Worm (Caenorhabditis elegans) whole organism, L2 larva: ENCODE data around the gene syx-5.

ENCODE experiments used
- C34F6.9 ChIP-seq: fragments of 150-350 bp; optimal IDR thresholded peaks from 2 replicates; lab custom pipeline; 2014; ENCODE audit warnings: missing biosample characterization, missing genetic modification characterization
- F13H6.1 ChIP-seq: sonication (generic microtip); optimal IDR thresholded peaks from 2 replicates; lab custom pipeline; 2016; ENCODE audit warnings: missing genetic modification characterization, missing compliant biosample characterization
- R02D3.7 ChIP-seq: fragments of 150-350 bp; optimal IDR thresholded peaks from 2 replicates; lab custom pipeline; 2014; ENCODE audit warnings: missing biosample characterization, missing genetic modification characterization
- Y55F3AM.14 ChIP-seq: fragments of 200-800 bp; sonication (Bioruptor generic); optimal IDR thresholded peaks from 2 replicates; lab custom pipeline; 2018; ENCODE audit warnings: mild to moderate bottlenecking, missing genetic modification characterization, missing compliant biosample characterization
- ZK546.5 ChIP-seq: sonication (generic microtip); optimal IDR thresholded peaks from 2 replicates; lab custom pipeline; 2017; ENCODE audit warnings: missing biosample characterization, missing genetic modification characterization
- alr-1 ChIP-seq: fragments of 150-350 bp; optimal IDR thresholded peaks from 2 replicates; lab custom pipeline; 2014; ENCODE audit warnings: missing biosample characterization, missing genetic modification characterization
- aly-2 ChIP-seq: fragments of 150-350 bp; optimal IDR thresholded peaks from 2 replicates; lab custom pipeline; 2014; ENCODE audit warnings: missing biosample characterization, missing genetic modification characterization
- ama-1 ChIP-seq: fragments of 150-350 bp; optimal IDR thresholded peaks from 2 replicates; lab custom pipeline; 2018; ENCODE audit warnings: inconsistent platforms
- blmp-1 ChIP-seq: sonication (generic microtip); optimal IDR thresholded peaks from 2 replicates; lab custom pipeline; 2017; ENCODE audit warnings: missing genetic modification characterization, mild to moderate bottlenecking, missing compliant biosample characterization, antibody characterized with exemption, moderate library complexity; ENCODE audit not compliant: insufficient read depth
- ceh-82 ChIP-seq: fragments of 150-350 bp; optimal IDR thresholded peaks from 2 replicates; lab custom pipeline; 2014; ENCODE audit warnings: missing biosample characterization, missing genetic modification characterization
- crh-2 ChIP-seq: sonication (generic microtip); optimal IDR thresholded peaks from 2 replicates; lab custom pipeline; 2017; ENCODE audit warnings: missing biosample characterization, missing genetic modification characterization
- dmd-4 ChIP-seq: sonication (generic microtip); optimal IDR thresholded peaks from 2 replicates; lab custom pipeline; 2017; ENCODE audit warnings: missing biosample characterization, missing genetic modification characterization
- egl-27 ChIP-seq: sonication (generic microtip); optimal IDR thresholded peaks from 3 replicates; lab custom pipeline; 2017; ENCODE audit warnings: missing biosample characterization, missing genetic modification reagents, missing genetic modification characterization
- elt-1 ChIP-seq: fragments of 150-350 bp; optimal IDR thresholded peaks from 2 replicates; lab custom pipeline; 2014; ENCODE audit warnings: missing biosample characterization, missing genetic modification characterization
- fos-1 ChIP-seq: fragments of 150-350 bp; optimal IDR thresholded peaks from 2 replicates; lab custom pipeline; 2014; ENCODE audit warnings: missing biosample characterization, missing genetic modification characterization
- gmeb-1 ChIP-seq: fragments of 150-350 bp; optimal IDR thresholded peaks from 2 replicates; lab custom pipeline; 2014; ENCODE audit warnings: missing biosample characterization, missing genetic modification characterization
- lin-11 ChIP-seq: fragments of 150-350 bp; sonication (generic microtip); optimal IDR thresholded peaks from 2 replicates; lab custom pipeline; 2014; ENCODE audit warnings: missing biosample characterization, missing genetic modification characterization, inconsistent platforms, mixed read lengths
- lin-39 ChIP-seq: fragments of 150-350 bp; optimal IDR thresholded peaks from 2 replicates; lab custom pipeline; 2014; ENCODE audit warnings: missing biosample characterization, missing genetic modification reagents, missing genetic modification characterization
- lsy-2 ChIP-seq, 2 experiments: fragments of 150-350 bp in 1 of 2; sonication (generic microtip) in 1 of 2; optimal IDR thresholded peaks; 2 replicates each; lab custom pipeline; 2014 to 2017; ENCODE audit warnings: missing biosample characterization in 2 of 2, missing genetic modification characterization in 2 of 2
- mab-5 ChIP-seq: fragments of 150-350 bp; optimal IDR thresholded peaks from 2 replicates; lab custom pipeline; 2014; ENCODE audit warnings: missing biosample characterization, missing genetic modification characterization
- mbf-1 ChIP-seq: sonication (generic microtip); optimal IDR thresholded peaks from 2 replicates; lab custom pipeline; 2017; ENCODE audit warnings: missing biosample characterization, missing genetic modification characterization
- mdl-1 ChIP-seq, 2 experiments: fragments of 150-350 bp in 1 of 2; sonication (generic microtip) in 1 of 2; optimal IDR thresholded peaks; 2 replicates each; lab custom pipeline; 2017; ENCODE audit warnings: missing biosample characterization in 2 of 2, missing genetic modification characterization in 2 of 2
- nhr-10 ChIP-seq: sonication (generic microtip); optimal IDR thresholded peaks from 2 replicates; lab custom pipeline; 2017; ENCODE audit warnings: missing biosample characterization, missing genetic modification characterization
- nhr-11 ChIP-seq: fragments of 150-350 bp; optimal IDR thresholded peaks from 2 replicates; lab custom pipeline; 2014; ENCODE audit warnings: missing biosample characterization, missing genetic modification characterization
- nhr-12 ChIP-seq: fragments of 150-350 bp; optimal IDR thresholded peaks from 2 replicates; lab custom pipeline; 2014; ENCODE audit warnings: missing biosample characterization, missing genetic modification characterization
- nhr-129 ChIP-seq: fragments of 150-350 bp; optimal IDR thresholded peaks from 2 replicates; lab custom pipeline; 2014; ENCODE audit warnings: missing biosample characterization, missing genetic modification characterization
- nhr-21 ChIP-seq: fragments of 150-350 bp; optimal IDR thresholded peaks from 2 replicates; lab custom pipeline; 2014; ENCODE audit warnings: missing biosample characterization, missing genetic modification characterization
- nhr-237 ChIP-seq: fragments of 150-350 bp; optimal IDR thresholded peaks from 2 replicates; lab custom pipeline; 2014; ENCODE audit warnings: missing biosample characterization, missing genetic modification characterization
- nhr-25 ChIP-seq: fragments of 150-350 bp; sonication (generic microtip); optimal IDR thresholded peaks from 3 replicates; lab custom pipeline; 2014; ENCODE audit warnings: missing biosample characterization, missing genetic modification characterization
- nhr-6 ChIP-seq: fragments of 150-350 bp; optimal IDR thresholded peaks from 2 replicates; lab custom pipeline; 2014; ENCODE audit warnings: missing biosample characterization, missing genetic modification characterization
- nhr-77 ChIP-seq: fragments of 150-350 bp; optimal IDR thresholded peaks from 2 replicates; lab custom pipeline; 2014; ENCODE audit warnings: missing biosample characterization, missing genetic modification characterization
- peb-1 ChIP-seq: fragments of 150-350 bp; optimal IDR thresholded peaks from 2 replicates; lab custom pipeline; 2014; ENCODE audit warnings: missing biosample characterization, missing genetic modification characterization
- sem-4 ChIP-seq: fragments of 150-350 bp; optimal IDR thresholded peaks from 2 replicates; lab custom pipeline; 2014; ENCODE audit warnings: missing biosample characterization, missing genetic modification reagents, missing genetic modification characterization
- skn-1 ChIP-seq: sonication (generic microtip); optimal IDR thresholded peaks from 2 replicates; lab custom pipeline; 2017; ENCODE audit warnings: missing biosample characterization, missing genetic modification characterization
- sma-3 ChIP-seq: sonication (generic microtip); optimal IDR thresholded peaks from 2 replicates; lab custom pipeline; 2016; ENCODE audit warnings: missing genetic modification reagents, missing genetic modification characterization, missing compliant biosample characterization
- sma-9 ChIP-seq, 2 experiments: fragments of 150-350 bp in 1 of 2; sonication (generic microtip) in 1 of 2; optimal IDR thresholded peaks; 2 replicates each; lab custom pipeline; 2014 to 2016; ENCODE audit warnings: missing genetic modification characterization in 2 of 2, mild to moderate bottlenecking in 1 of 2, missing biosample characterization in 1 of 2, missing compliant biosample characterization in 1 of 2, missing genetic modification reagents in 1 of 2, moderate library complexity in 1 of 2
- snpc-4 ChIP-seq: fragments of 150-350 bp; optimal IDR thresholded peaks from 2 replicates; lab custom pipeline; 2014; ENCODE audit warnings: missing biosample characterization, missing genetic modification characterization
- unc-62 ChIP-seq: fragments of 150-350 bp; optimal IDR thresholded peaks from 2 replicates; lab custom pipeline; 2014; ENCODE audit warnings: missing biosample characterization, missing genetic modification reagents, missing genetic modification characterization
- zag-1 ChIP-seq: fragments of 150-350 bp; optimal IDR thresholded peaks from 2 replicates; lab custom pipeline; 2014; ENCODE audit warnings: missing biosample characterization, missing genetic modification characterization
- ztf-1 ChIP-seq: fragments of 200-800 bp; sonication (Bioruptor generic); conservative IDR thresholded peaks from 2 replicates; pipeline ENCODE4 v1.3.6; 2022; ENCODE audit warnings: missing genetic modification characterization, missing compliant biosample characterization
- ztf-11 ChIP-seq: sonication (generic microtip); optimal IDR thresholded peaks from 2 replicates; lab custom pipeline; 2017; ENCODE audit warnings: missing biosample characterization, missing genetic modification characterization
- ztf-4 ChIP-seq: fragments of 150-350 bp; optimal IDR thresholded peaks from 2 replicates; lab custom pipeline; 2014; ENCODE audit warnings: missing biosample characterization, missing genetic modification characterization

The syx-5 gene

DNA sequence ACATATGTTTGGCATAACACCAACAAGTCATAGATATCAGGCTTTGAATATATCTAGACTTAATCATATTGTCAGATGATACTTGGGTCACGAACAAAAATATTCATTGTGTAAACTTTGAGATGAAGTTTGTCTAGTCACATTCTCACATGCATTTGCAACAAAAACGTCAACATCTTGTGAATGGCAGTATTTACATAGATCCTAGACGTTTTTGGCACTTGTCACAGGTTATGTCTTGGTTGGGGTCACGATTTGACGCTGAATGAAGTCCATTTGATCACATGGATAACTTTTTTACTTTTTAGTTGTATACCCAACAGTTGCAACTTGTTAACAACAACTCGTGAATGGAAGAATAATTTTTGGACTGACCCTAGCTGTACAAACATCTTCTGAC is 33.6 kb downstream of the syx-5 start:
- TF ChIP-seq nhr-129 (tag; lab: Kevin White, UChicago) (peak; percentile 49), skn-1 (tag; lab: Kevin White, UChicago) (no peak), ztf-11 (no peak), snpc-4 (no peak), nhr-6 (tag; lab: Kevin White, UChicago) (no peak), ztf-1 (GFP tag; lab: Robert Waterston, UW) (no peak), peb-1 (tag; lab: Kevin White, UChicago) (no peak), nhr-10 (no peak)
- TF ChIP-seq, all 48 proteins: peak for 1

DNA sequence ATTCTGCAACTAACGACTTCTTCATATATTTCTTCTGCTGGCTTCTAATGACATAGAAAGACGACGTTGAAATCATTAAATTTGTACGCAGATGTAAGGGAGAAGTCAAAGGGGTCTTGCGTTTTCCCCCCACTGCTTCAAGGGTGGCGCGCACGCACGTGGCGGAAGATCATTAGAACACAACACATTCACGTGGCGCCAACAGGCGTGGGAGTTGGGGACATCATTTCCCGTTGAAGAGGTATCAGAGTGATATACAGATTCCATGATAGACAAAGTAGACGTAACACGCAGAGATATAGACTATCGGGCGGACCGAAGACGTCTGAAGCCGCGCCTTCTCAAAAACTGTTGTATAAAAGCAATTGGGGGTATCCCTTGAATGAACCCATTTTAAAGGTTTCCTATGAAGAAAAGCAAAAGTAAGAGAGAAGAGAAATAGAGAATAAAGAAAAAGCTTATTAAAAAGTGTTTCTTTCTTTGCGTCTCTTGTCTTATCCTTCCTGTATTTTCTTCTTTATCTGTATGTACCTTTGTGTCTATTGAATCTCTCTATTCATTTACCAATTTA is 34.6 kb downstream of the syx-5 start:
- no peak for TF ChIP-seq nhr-6 (tag; lab: Kevin White, UChicago)
- TF ChIP-seq sma-3 (GFP tag; lab: Kevin White, UChicago) = peak; percentile 97
- peak; percentile 96 for TF ChIP-seq nhr-25
- TF ChIP-seq mab-5 (tag; lab: Kevin White, UChicago) = no peak
- TF ChIP-seq snpc-4 = no peak
- TF ChIP-seq nhr-21 (tag; lab: Kevin White, UChicago) = peak; percentile 98
- TF ChIP-seq egl-27 (tag; lab: Kevin White, UChicago) = peak; percentile 59
- peak; percentile 92 to 93 for TF ChIP-seq mdl-1 (tag; optimal IDR thresholded peaks at IDR 0.05; lab: Kevin White, UChicago)
- TF ChIP-seq ztf-1 (GFP tag; lab: Robert Waterston, UW) = no peak
- TF ChIP-seq ama-1 (lab: Kevin White, UChicago) = no peak
- TF ChIP-seq ZK546.5 (tag; lab: Kevin White, UChicago) = no peak
- no peak for TF ChIP-seq skn-1 (tag; lab: Kevin White, UChicago)
- no peak for TF ChIP-seq peb-1 (tag; lab: Kevin White, UChicago)
- peak in 1 of 2 experiments; percentile 51 for TF ChIP-seq lsy-2 (tag; optimal IDR thresholded peaks at IDR 0.05; lab: Kevin White, UChicago)
- TF ChIP-seq ceh-82 (tag; lab: Kevin White, UChicago) = no peak
- peak; percentile 82 for TF ChIP-seq sem-4 (tag; lab: Kevin White, UChicago)
- TF ChIP-seq sma-9 (GFP tag; optimal IDR thresholded peaks at IDR 0.05; lab: Kevin White, UChicago) = peak; percentile 99
- TF ChIP-seq sma-9 (tag; optimal IDR thresholded peaks at IDR 0.05; lab: Kevin White, UChicago) = peak; percentile 42
- no peak for TF ChIP-seq C34F6.9 (tag; lab: Kevin White, UChicago)
- TF ChIP-seq unc-62 (GFP tag; lab: Kevin White, UChicago) = no peak
- no peak for TF ChIP-seq fos-1
- TF ChIP-seq nhr-77 = no peak
- TF ChIP-seq nhr-11 (tag; lab: Kevin White, UChicago) = no peak
- TF ChIP-seq nhr-10 = no peak
- TF ChIP-seq Y55F3AM.14 = peak; percentile 82
- peak; percentile 83 for TF ChIP-seq F13H6.1 (tag; lab: Kevin White, UChicago)
- TF ChIP-seq lin-39 (tag; lab: Kevin White, UChicago) = no peak
- TF ChIP-seq nhr-12 = no peak
- TF ChIP-seq lin-11 = no peak
- TF ChIP-seq ztf-4 (tag; lab: Kevin White, UChicago) = no peak
- no peak for TF ChIP-seq R02D3.7 (tag; lab: Kevin White, UChicago)
- peak; percentile 14 for TF ChIP-seq nhr-129 (tag; lab: Kevin White, UChicago)
- TF ChIP-seq crh-2 (tag; lab: Kevin White, UChicago) = peak; percentile 65
- TF ChIP-seq gmeb-1 (tag; lab: Kevin White, UChicago) = peak; percentile 36
- no peak for TF ChIP-seq alr-1
- peak; percentile 95 for TF ChIP-seq blmp-1 (tag; lab: Kevin White, UChicago)
- no peak for TF ChIP-seq nhr-237 (tag; lab: Kevin White, UChicago)

DNA sequence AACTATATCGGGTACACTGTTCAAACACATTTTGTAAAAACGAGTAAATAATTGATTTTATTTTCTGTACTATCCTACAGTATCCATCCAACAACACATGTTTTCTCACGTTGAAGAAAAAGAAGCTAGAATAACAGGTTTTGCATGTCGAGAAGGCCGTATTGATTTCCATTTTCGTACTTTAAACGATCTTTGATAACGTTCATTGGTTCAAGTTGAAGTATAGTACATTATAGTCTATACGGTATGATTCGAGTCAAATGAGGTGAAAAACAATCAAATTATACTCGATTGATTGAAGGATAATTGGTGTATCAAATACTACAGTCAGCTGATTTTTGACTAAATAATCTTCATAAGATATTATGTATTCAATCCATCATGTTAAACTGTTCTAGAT is 35.8 kb downstream of the syx-5 start:
- TF ChIP-seq F13H6.1 (tag; lab: Kevin White, UChicago) = no peak
- TF ChIP-seq ztf-1 (GFP tag; lab: Robert Waterston, UW) = no peak
- TF ChIP-seq nhr-11 (tag; lab: Kevin White, UChicago) = no peak
- no peak for TF ChIP-seq zag-1 (tag; lab: Kevin White, UChicago)
- TF ChIP-seq Y55F3AM.14 = no peak
- TF ChIP-seq C34F6.9 (tag; lab: Kevin White, UChicago) = no peak
- TF ChIP-seq mdl-1 (tag; optimal IDR thresholded peaks at IDR 0.05; lab: Kevin White, UChicago) = no peak
- no peak for TF ChIP-seq mbf-1 (tag; lab: Kevin White, UChicago)
- TF ChIP-seq alr-1 = no peak
- no peak for TF ChIP-seq skn-1 (tag; lab: Kevin White, UChicago)
- TF ChIP-seq aly-2 = no peak
- TF ChIP-seq ZK546.5 (tag; lab: Kevin White, UChicago) = no peak
- TF ChIP-seq nhr-237 (tag; lab: Kevin White, UChicago) = no peak
- TF ChIP-seq nhr-25 = peak; percentile 53
- peak in 1 of 2 experiments; percentile 1 for TF ChIP-seq lsy-2 (tag; optimal IDR thresholded peaks at IDR 0.05; lab: Kevin White, UChicago)
- TF ChIP-seq R02D3.7 (tag; lab: Kevin White, UChicago) = no peak
- no peak for TF ChIP-seq unc-62 (GFP tag; lab: Kevin White, UChicago)
- TF ChIP-seq elt-1 = no peak
- no peak for TF ChIP-seq ceh-82 (tag; lab: Kevin White, UChicago)
- TF ChIP-seq nhr-12 = no peak
- peak; percentile 9 for TF ChIP-seq sma-3 (GFP tag; lab: Kevin White, UChicago)
- peak; percentile 30 for TF ChIP-seq sma-9 (GFP tag; optimal IDR thresholded peaks at IDR 0.05; lab: Kevin White, UChicago)
- no peak for TF ChIP-seq sma-9 (tag; optimal IDR thresholded peaks at IDR 0.05; lab: Kevin White, UChicago)
- no peak for TF ChIP-seq ztf-4 (tag; lab: Kevin White, UChicago)
- TF ChIP-seq nhr-21 (tag; lab: Kevin White, UChicago) = peak; percentile 15
- TF ChIP-seq dmd-4 (tag; lab: Kevin White, UChicago) = no peak
